Worm (Caenorhabditis elegans): ENCODE data around the gene C04E6.8.

C04E6.8 gene

ce11 chrV:5862479-5863188, 21.0 kb downstream of the C04E6.8 start, which contains the start of gene F26F12.8:
Gene F26F12.8, minus strand, starts transcription at chrV:5862529.
- TF ChIP-seq tbx-11 (GFP tag; IDR thresholded peaks at IDR 0.05) (no peak), F13C5.2 (tag; optimal IDR thresholded peaks at IDR 0.05) (no peak), hmg-4 (GFP tag; optimal IDR thresholded peaks at IDR 0.05) (no peak), ceh-13 (GFP tag; optimal IDR thresholded peaks at IDR 0.05) (no peak), ets-7 (tag; optimal IDR thresholded peaks at IDR 0.05) (no peak), pes-1 (GFP tag; IDR thresholded peaks at IDR 0.05) (no peak), ceh-36 (tag; optimal IDR thresholded peaks at IDR 0.05) (no peak), sea-1 (GFP tag; conservative IDR thresholded peaks at IDR 0.05) (no peak), scrt-1 (GFP tag; IDR thresholded peaks at IDR 0.05) (no peak), tra-4 (tag; optimal IDR thresholded peaks at IDR 0.05) (no peak), aly-1 (tag; optimal IDR thresholded peaks at IDR 0.05) (no peak), flt-1 (GFP tag; IDR thresholded peaks at IDR 0.05) (no peak), hnd-1 (tag; optimal IDR thresholded peaks at IDR 0.05) (no peak), hmbx-1 (tag; optimal IDR thresholded peaks at IDR 0.05) (no peak), B0310.2 (tag; optimal IDR thresholded peaks at IDR 0.05) (no peak), tbx-37 (GFP tag; conservative IDR thresholded peaks at IDR 0.05) (no peak), ama-1 (optimal IDR thresholded peaks at IDR 0.05) (no peak)

ce11 chrV:5852084-5852483, 31.6 kb downstream of the C04E6.8 start:
- no peak for TF ChIP-seq ceh-36 (tag; optimal IDR thresholded peaks at IDR 0.05)
- TF ChIP-seq ama-1 (optimal IDR thresholded peaks at IDR 0.05) = no peak
- TF ChIP-seq tra-4 (tag; optimal IDR thresholded peaks at IDR 0.05) = no peak
- no peak for TF ChIP-seq hmbx-1 (tag; optimal IDR thresholded peaks at IDR 0.05)
- TF ChIP-seq flt-1 (GFP tag; IDR thresholded peaks at IDR 0.05) = no peak
- TF ChIP-seq hmg-4 (GFP tag; optimal IDR thresholded peaks at IDR 0.05) = no peak
- no peak for TF ChIP-seq hnd-1 (tag; optimal IDR thresholded peaks at IDR 0.05)
- TF ChIP-seq sea-1 (GFP tag; conservative IDR thresholded peaks at IDR 0.05) = no peak
- TF ChIP-seq B0310.2 (tag; optimal IDR thresholded peaks at IDR 0.05) = no peak
- TF ChIP-seq tbx-11 (GFP tag; IDR thresholded peaks at IDR 0.05) = no peak
- TF ChIP-seq pes-1 (GFP tag; IDR thresholded peaks at IDR 0.05) = no peak
- TF ChIP-seq F13C5.2 (tag; optimal IDR thresholded peaks at IDR 0.05) = no peak
- TF ChIP-seq tbx-37 (GFP tag; conservative IDR thresholded peaks at IDR 0.05) = no peak
- no peak for TF ChIP-seq ceh-13 (GFP tag; optimal IDR thresholded peaks at IDR 0.05)
- no peak for TF ChIP-seq aly-1 (tag; optimal IDR thresholded peaks at IDR 0.05)

ce11 chrV:5851631-5852030, 32.0 kb downstream of the C04E6.8 start:
- no peak for TF ChIP-seq ceh-13 (GFP tag; optimal IDR thresholded peaks at IDR 0.05)
- no peak for TF ChIP-seq F13C5.2 (tag; optimal IDR thresholded peaks at IDR 0.05)
- no peak for TF ChIP-seq B0310.2 (tag; optimal IDR thresholded peaks at IDR 0.05)
- TF ChIP-seq hnd-1 (tag; optimal IDR thresholded peaks at IDR 0.05) = no peak
- no peak for TF ChIP-seq hmbx-1 (tag; optimal IDR thresholded peaks at IDR 0.05)
- no peak for TF ChIP-seq pes-1 (GFP tag; IDR thresholded peaks at IDR 0.05)
- no peak for TF ChIP-seq ama-1 (optimal IDR thresholded peaks at IDR 0.05)
- no peak for TF ChIP-seq hmg-4 (GFP tag; optimal IDR thresholded peaks at IDR 0.05)
- no peak for TF ChIP-seq aly-1 (tag; optimal IDR thresholded peaks at IDR 0.05)
- TF ChIP-seq tbx-37 (GFP tag; conservative IDR thresholded peaks at IDR 0.05) = no peak
- TF ChIP-seq tra-4 (tag; optimal IDR thresholded peaks at IDR 0.05) = no peak

- TF ChIP-seq ets-7 (tag; optimal IDR thresholded peaks at IDR 0.05) (no peak), flt-1 (GFP tag; IDR thresholded peaks at IDR 0.05) (no peak), aly-1 (tag; optimal IDR thresholded peaks at IDR 0.05) (no peak), hmg-4 (GFP tag; optimal IDR thresholded peaks at IDR 0.05) (no peak), ama-1 (optimal IDR thresholded peaks at IDR 0.05) (no peak), hmbx-1 (tag; optimal IDR thresholded peaks at IDR 0.05) (no peak), F13C5.2 (tag; optimal IDR thresholded peaks at IDR 0.05) (no peak), scrt-1 (GFP tag; IDR thresholded peaks at IDR 0.05) (no peak), ceh-36 (tag; optimal IDR thresholded peaks at IDR 0.05) (no peak), tbx-11 (GFP tag; IDR thresholded peaks at IDR 0.05) (no peak), tra-4 (tag; optimal IDR thresholded peaks at IDR 0.05) (no peak), ceh-13 (GFP tag; optimal IDR thresholded peaks at IDR 0.05) (no peak), B0310.2 (tag; optimal IDR thresholded peaks at IDR 0.05) (no peak)
Observed at ce11 chrV:5850671-5851070, 33.0 kb downstream of the C04E6.8 start.

- TF ChIP-seq ceh-13 (GFP tag; optimal IDR thresholded peaks at IDR 0.05) (no peak), hmg-4 (GFP tag; optimal IDR thresholded peaks at IDR 0.05) (no peak), pes-1 (GFP tag; IDR thresholded peaks at IDR 0.05) (no peak), ceh-36 (tag; optimal IDR thresholded peaks at IDR 0.05) (no peak), ama-1 (optimal IDR thresholded peaks at IDR 0.05) (no peak), flt-1 (GFP tag; IDR thresholded peaks at IDR 0.05) (no peak), F13C5.2 (tag; optimal IDR thresholded peaks at IDR 0.05) (no peak), scrt-1 (GFP tag; IDR thresholded peaks at IDR 0.05) (no peak), sea-1 (GFP tag; conservative IDR thresholded peaks at IDR 0.05) (no peak), hnd-1 (tag; optimal IDR thresholded peaks at IDR 0.05) (no peak), ets-7 (tag; optimal IDR thresholded peaks at IDR 0.05) (no peak), aly-1 (tag; optimal IDR thresholded peaks at IDR 0.05) (no peak), tra-4 (tag; optimal IDR thresholded peaks at IDR 0.05) (no peak), tbx-37 (GFP tag; conservative IDR thresholded peaks at IDR 0.05) (no peak), tbx-11 (GFP tag; IDR thresholded peaks at IDR 0.05) (no peak), B0310.2 (tag; optimal IDR thresholded peaks at IDR 0.05) (no peak), hmbx-1 (tag; optimal IDR thresholded peaks at IDR 0.05) (no peak)
Observed at ce11 chrV:5848015-5848609, 35.5 kb downstream of the C04E6.8 start.

- TF ChIP-seq hmg-4 (GFP tag; optimal IDR thresholded peaks at IDR 0.05) (peak; percentile 41), sea-1 (GFP tag; conservative IDR thresholded peaks at IDR 0.05) (no peak), aly-1 (tag; optimal IDR thresholded peaks at IDR 0.05) (peak; percentile 31), tbx-37 (GFP tag; conservative IDR thresholded peaks at IDR 0.05) (no peak), scrt-1 (GFP tag; IDR thresholded peaks at IDR 0.05) (no peak), hnd-1 (tag; optimal IDR thresholded peaks at IDR 0.05) (no peak)
Observed at ce11 chrV:5846729-5847128, 36.9 kb downstream of the C04E6.8 start.
